Fruit fly (Drosophila melanogaster): ENCODE results near the gene CG12746.

CG12746 gene

dm6 chr3R:5613114-5613443, 48.4 kb downstream of the CG12746 start, which contains the start of gene Atu (continued):
- TF ChIP-seq svp (GFP tag) (peak; percentile 65), Eip93F (GFP tag; optimal IDR thresholded peaks at IDR 0.05) (no peak), achi (GFP tag; optimal IDR thresholded peaks at IDR 0.05) (peak; percentile 11), CG6854 (GFP tag; optimal IDR thresholded peaks at IDR 0.05) (no peak), CG11762 (GFP tag; optimal IDR thresholded peaks at IDR 0.05; ENCODE audit: insufficient read depth) (no peak), CG6276 (GFP tag; optimal IDR thresholded peaks at IDR 0.05) (no peak), acj6 (GFP tag; optimal IDR thresholded peaks at IDR 0.05) (no peak), eg (GFP tag; IDR thresholded peaks at IDR 0.05) (no peak), Sox102F (GFP tag; optimal IDR thresholded peaks at IDR 0.05) (no peak), CG4318 (GFP tag; optimal IDR thresholded peaks at IDR 0.05) (no peak), salr (GFP tag; optimal IDR thresholded peaks at IDR 0.05) (no peak), Sox14 (GFP tag; optimal IDR thresholded peaks at IDR 0.05) (peak; percentile 55), vri (GFP tag; optimal IDR thresholded peaks at IDR 0.05) (no peak), CG3032 (tag; optimal IDR thresholded peaks at IDR 0.05) (no peak), net (GFP tag; optimal IDR thresholded peaks at IDR 0.05) (no peak), cyc (GFP tag; optimal IDR thresholded peaks at IDR 0.05) (peak; percentile 6), CG6792 (GFP tag; optimal IDR thresholded peaks at IDR 0.05) (no peak), CG32006 (GFP tag; optimal IDR thresholded peaks at IDR 0.05) (no peak), CG34406 (GFP tag; optimal IDR thresholded peaks at IDR 0.05) (no peak), Ets96B (tag; optimal IDR thresholded peaks at IDR 0.05) (no peak), CG3919 (GFP tag; optimal IDR thresholded peaks at IDR 0.05) (no peak), CG10631 (GFP tag; optimal IDR thresholded peaks at IDR 0.05) (no peak), Ets21C (GFP tag; optimal IDR thresholded peaks at IDR 0.05) (no peak), ss (GFP tag; optimal IDR thresholded peaks at IDR 0.05) (no peak), CG31627 (GFP tag; optimal IDR thresholded peaks at IDR 0.05) (peak; percentile 32), CG16779 (tag; optimal IDR thresholded peaks at IDR 0.05) (no peak), pdm3 (GFP tag; optimal IDR thresholded peaks at IDR 0.05) (no peak), CG7368 (GFP tag; optimal IDR thresholded peaks at IDR 0.05) (no peak), Hr38 (GFP tag; optimal IDR thresholded peaks at IDR 0.05) (no peak)

- no peak for TF ChIP-seq CG16779 (tag; optimal IDR thresholded peaks at IDR 0.05)
- no peak for TF ChIP-seq CG31627 (GFP tag; optimal IDR thresholded peaks at IDR 0.05)
- TF ChIP-seq CG32006 (GFP tag; optimal IDR thresholded peaks at IDR 0.05) = no peak
- TF ChIP-seq CG6792 (GFP tag; optimal IDR thresholded peaks at IDR 0.05) = no peak
- no peak for TF ChIP-seq dac (GFP tag; optimal IDR thresholded peaks at IDR 0.05)
- TF ChIP-seq Sox15 (GFP tag; optimal IDR thresholded peaks at IDR 0.05) = no peak
- no peak for TF ChIP-seq acj6 (GFP tag; optimal IDR thresholded peaks at IDR 0.05)
- TF ChIP-seq pdm3 (GFP tag; optimal IDR thresholded peaks at IDR 0.05) = no peak
- no peak for TF ChIP-seq Eip93F (GFP tag; optimal IDR thresholded peaks at IDR 0.05)
- TF ChIP-seq CG1621 (tag; optimal IDR thresholded peaks at IDR 0.05) = no peak
- no peak for TF ChIP-seq CG6163 (GFP tag; IDR thresholded peaks at IDR 0.05)
- TF ChIP-seq Sox102F (GFP tag; optimal IDR thresholded peaks at IDR 0.05) = no peak
- TF ChIP-seq CG6808 (GFP tag; optimal IDR thresholded peaks at IDR 0.05) = no peak
- TF ChIP-seq fd85E (GFP tag; optimal IDR thresholded peaks at IDR 0.05) = no peak
Observed at dm6 chr3R:5615484-5615883, 50.8 kb downstream of the CG12746 start.

Measured in whole organism, prepupa.